Fruit fly (Drosophila melanogaster): ENCODE measurements around the gene mRpL21.

mRpL21 gene

DNA sequence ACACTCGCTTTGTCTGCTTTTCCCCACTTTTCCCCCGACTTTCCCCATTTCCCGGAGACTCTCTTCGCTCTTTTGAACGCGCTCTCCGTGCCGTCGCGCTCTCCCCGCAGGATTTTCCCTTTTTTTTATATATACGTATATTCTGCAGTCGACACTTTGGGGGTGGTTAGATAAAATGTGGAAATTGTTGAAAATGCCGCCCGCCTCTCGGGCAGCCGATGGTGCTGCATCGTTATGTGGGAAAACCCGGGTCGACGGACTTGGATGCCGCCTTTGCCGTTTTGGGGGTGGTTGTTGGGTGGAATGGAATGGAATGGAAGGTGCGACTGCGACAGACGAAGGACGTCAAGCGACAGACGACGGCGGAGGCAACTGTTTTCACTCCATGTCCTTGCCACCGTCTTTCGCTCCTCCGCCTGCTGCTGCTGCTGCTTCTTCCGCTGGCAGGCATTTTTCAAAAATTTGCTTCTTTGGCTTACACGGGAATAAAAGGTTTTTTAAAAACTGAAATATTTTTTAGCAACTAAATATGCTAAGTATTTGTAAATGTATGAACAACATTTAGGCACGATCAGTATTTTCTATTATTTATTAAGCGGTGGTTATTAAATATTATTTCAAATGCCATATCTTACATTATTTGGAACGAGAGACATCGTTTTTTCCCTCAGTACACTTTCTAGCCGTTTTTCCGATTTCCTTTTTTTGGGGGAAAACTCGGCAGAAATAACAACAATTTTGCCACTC, 23.9 kb downstream of the mRpL21 start:
- TF ChIP-seq NC2β (GFP tag; optimal IDR thresholded peaks at IDR 0.05) (no peak), CG18764 (GFP tag; optimal IDR thresholded peaks at IDR 0.05) (no peak), Fer2 (tag; optimal IDR thresholded peaks at IDR 0.05) (no peak), CG6791 (GFP tag; IDR thresholded peaks at IDR 0.05; ENCODE audit: partially characterized antibody) (no peak), CG3838 (GFP tag; optimal IDR thresholded peaks at IDR 0.05) (no peak), CG12769 (tag; optimal IDR thresholded peaks at IDR 0.05) (peak; percentile 16), odd (GFP tag; optimal IDR thresholded peaks at IDR 0.05) (no peak), CG4617 (GFP tag; optimal IDR thresholded peaks at IDR 0.05; ENCODE audit: borderline replicate concordance) (no peak), CG9932 (GFP tag; IDR thresholded peaks at IDR 0.05) (0 out of 2 replicates have a peak, but pooled peaks have one; percentile 15), Mrtf (GFP tag; IDR thresholded peaks at IDR 0.05) (no peak), yki (optimal IDR thresholded peaks at IDR 0.05) (no peak), CG12391 (tag; optimal IDR thresholded peaks at IDR 0.05) (peak; percentile 50), CG15011 (GFP tag; optimal IDR thresholded peaks at IDR 0.05) (no peak), prd (optimal IDR thresholded peaks at IDR 0.05) (no peak), prd (GFP tag; IDR thresholded peaks at IDR 0.05) (peak; percentile 26; the same call in 1 of the 3 replicates), CG15269 (tag; optimal IDR thresholded peaks at IDR 0.05) (peak; percentile 48), CG9797 (GFP tag; optimal IDR thresholded peaks at IDR 0.05) (no peak), CG6813 (GFP tag; optimal IDR thresholded peaks at IDR 0.05) (no peak), CG3726 (GFP tag; IDR thresholded peaks at IDR 0.05) (no peak), HLHmδ (GFP tag; optimal IDR thresholded peaks at IDR 0.05) (no peak), zen (tag; optimal IDR thresholded peaks at IDR 0.05) (no peak), z (GFP tag; IDR thresholded peaks at IDR 0.05) (no peak), dati (GFP tag; IDR thresholded peaks at IDR 0.05) (no peak), ken (GFP tag; IDR thresholded peaks at IDR 0.05) (no peak), cg (GFP tag; optimal IDR thresholded peaks at IDR 0.05) (no peak), CG30431 (GFP tag; optimal IDR thresholded peaks at IDR 0.05) (no peak), CG15073 (GFP tag; optimal IDR thresholded peaks at IDR 0.05) (no peak), CG12219 (GFP tag; optimal IDR thresholded peaks at IDR 0.05) (no peak), unc-4 (GFP tag; IDR thresholded peaks at IDR 0.05; ENCODE audit: partially characterized antibody) (no peak), fd96Cb (tag; optimal IDR thresholded peaks at IDR 0.05) (peak; percentile 18), CG13424 (tag; optimal IDR thresholded peaks at IDR 0.05) (peak; percentile 39), CG31441 (GFP tag; IDR thresholded peaks at IDR 0.05) (0 out of 2 replicates have a peak, but pooled peaks have one; percentile 32), br (optimal IDR thresholded peaks at IDR 0.05) (no peak), BtbVII (GFP tag; optimal IDR thresholded peaks at IDR 0.05) (no peak), CG31224 (GFP tag; IDR thresholded peaks at IDR 0.05) (no peak), gt (GFP tag; IDR thresholded peaks at IDR 0.05) (no peak), Poxn (GFP tag; IDR thresholded peaks at IDR 0.05) (no peak), Abd-B (GFP tag; optimal IDR thresholded peaks at IDR 0.05) (no peak), Atf6 (GFP tag; IDR thresholded peaks at IDR 0.05) (no peak), Sin3A (optimal IDR thresholded peaks at IDR 0.05) (no peak), CG4820 (GFP tag; optimal IDR thresholded peaks at IDR 0.05) (no peak), Nf-YA (GFP tag; IDR thresholded peaks at IDR 0.05) (no peak), CG10565 (GFP tag; optimal IDR thresholded peaks at IDR 0.05) (no peak), CG4282 (GFP tag; optimal IDR thresholded peaks at IDR 0.05) (no peak), ewg (GFP tag; optimal IDR thresholded peaks at IDR 0.05) (peak; percentile 7), CG8089 (GFP tag; optimal IDR thresholded peaks at IDR 0.05) (no peak), CG10543 (GFP tag; optimal IDR thresholded peaks at IDR 0.05) (no peak), CG4404 (GFP tag; IDR thresholded peaks at IDR 0.05) (no peak), pan (optimal IDR thresholded peaks at IDR 0.05) (no peak), pan (GFP tag; optimal IDR thresholded peaks at IDR 0.05 in 1 of 2, IDR thresholded peaks at IDR 0.05 in 1 of 2) (no peak), lmd (GFP tag; IDR thresholded peaks at IDR 0.05) (no peak), bigmax (GFP tag; optimal IDR thresholded peaks at IDR 0.05) (no peak)
